Worm (Caenorhabditis elegans) whole organism, L4 larva: Measurements from ENCODE around the gene ulp-4.
A peak's percentile ranks its signal among the peaks of the same experiment; 100 is the strongest.

Experiments
- F26F4.8 ChIP-seq: fragments of 200-800 bp; sonication (Bioruptor generic); conservative IDR thresholded peaks from 2 replicates; pipeline ENCODE4 v1.3.6; 2022; ENCODE audit warnings: missing genetic modification characterization, missing compliant biosample characterization
- F37D6.2 ChIP-seq: sonication (generic microtip); optimal IDR thresholded peaks from 2 replicates; lab custom pipeline; 2016; ENCODE audit warnings: mild to moderate bottlenecking, missing genetic modification characterization, missing compliant biosample characterization
- F44E2.7 ChIP-seq: fragments of 200-800 bp; sonication (Bioruptor generic); IDR thresholded peaks from 2 replicates; pipeline ENCODE4 v2.1.2; 2022; ENCODE audit warnings: missing genetic modification characterization, missing compliant biosample characterization
- F49E8.2 ChIP-seq: sonication (generic microtip); optimal IDR thresholded peaks from 2 replicates; lab custom pipeline; 2016; ENCODE audit warnings: missing compliant biosample characterization, mild to moderate bottlenecking, missing genetic modification characterization, borderline replicate concordance
- R02D3.7 ChIP-seq: fragments of 150-350 bp; sonication (generic microtip); optimal IDR thresholded peaks from 3 replicates; lab custom pipeline; 2014; ENCODE audit warnings: missing biosample characterization, missing genetic modification characterization
- T20F7.1 ChIP-seq: fragments of 200-800 bp; sonication (Bioruptor generic); optimal IDR thresholded peaks from 2 replicates; lab custom pipeline; 2018; ENCODE audit warnings: mild to moderate bottlenecking, missing genetic modification characterization, missing compliant biosample characterization
- T26A8.4 ChIP-seq: fragments of 200-800 bp; sonication (Bioruptor generic); IDR thresholded peaks from 2 replicates; pipeline ENCODE4 v1.3.6; 2022; ENCODE audit warnings: missing genetic modification characterization, missing compliant biosample characterization
- Y5F2A.4 ChIP-seq: fragments of 200-800 bp; sonication (Bioruptor generic); optimal IDR thresholded peaks from 2 replicates; lab custom pipeline; 2018; ENCODE audit warnings: mild to moderate bottlenecking, missing genetic modification characterization, missing compliant biosample characterization
- Y75B8A.6 ChIP-seq: fragments of 200-800 bp; sonication (Bioruptor generic); IDR thresholded peaks from 2 replicates; pipeline ENCODE4 v1.3.6; 2022; ENCODE audit warnings: missing genetic modification reagents, missing genetic modification characterization, missing compliant biosample characterization
- aha-1 ChIP-seq: fragments of 150-350 bp; peaks from one replicate; lab custom pipeline; 2014; ENCODE audit warnings: missing biosample characterization, missing genetic modification characterization
- aly-2 ChIP-seq: sonication (generic microtip); optimal IDR thresholded peaks from 2 replicates; lab custom pipeline; 2018; ENCODE audit warnings: missing biosample characterization, missing genetic modification characterization
- arid-1 ChIP-seq: fragments of 200-800 bp; sonication (Bioruptor generic); conservative IDR thresholded peaks from 2 replicates; pipeline ENCODE4 v1.3.6; 2022; ENCODE audit warnings: missing genetic modification reagents, missing genetic modification characterization, missing compliant biosample characterization
- attf-4 ChIP-seq: sonication (generic microtip); optimal IDR thresholded peaks from 3 replicates; lab custom pipeline; 2017; ENCODE audit warnings: missing biosample characterization, missing genetic modification characterization
- ctbp-1 ChIP-seq: fragments of 200-800 bp; sonication (Bioruptor generic); IDR thresholded peaks from 2 replicates; pipeline ENCODE4 v1.3.6; 2022; ENCODE audit warnings: missing genetic modification reagents, missing genetic modification characterization, missing compliant biosample characterization
- daf-12 ChIP-seq: fragments of 150-350 bp; optimal IDR thresholded peaks from 2 replicates; lab custom pipeline; 2014; ENCODE audit warnings: missing biosample characterization, missing genetic modification reagents, missing genetic modification characterization
- duxl-1 ChIP-seq: sonication (generic microtip); optimal IDR thresholded peaks from 2 replicates; lab custom pipeline; 2016; ENCODE audit warnings: mild to moderate bottlenecking, missing genetic modification characterization, moderate library complexity, missing compliant biosample characterization; ENCODE audit not compliant: poor library complexity
- dve-1 ChIP-seq: sonication (generic microtip); optimal IDR thresholded peaks from 2 replicates; lab custom pipeline; 2017; ENCODE audit warnings: antibody characterized with exemption, mild to moderate bottlenecking, missing genetic modification characterization, missing compliant biosample characterization; ENCODE audit not compliant: insufficient read depth
- egl-27 ChIP-seq: sonication (generic microtip); optimal IDR thresholded peaks from 3 replicates; lab custom pipeline; 2017; ENCODE audit warnings: missing biosample characterization, missing genetic modification reagents, missing genetic modification characterization
- hif-1 ChIP-seq, 2 experiments: sonication (generic microtip); optimal IDR thresholded peaks; 2 replicates each; lab custom pipeline; 2016 to 2017; ENCODE audit warnings: missing compliant biosample characterization in 2 of 2, missing genetic modification characterization in 2 of 2, missing genetic modification reagents in 2 of 2, missing genotype in 2 of 2, mild to moderate bottlenecking in 1 of 2
- hlh-11 ChIP-seq: fragments of 200-800 bp; sonication (Bioruptor generic); optimal IDR thresholded peaks from 2 replicates; lab custom pipeline; 2018; ENCODE audit warnings: mild to moderate bottlenecking, missing genetic modification characterization, missing compliant biosample characterization
- hlh-30 ChIP-seq: sonication (generic microtip); optimal IDR thresholded peaks from 2 replicates; lab custom pipeline; 2017; ENCODE audit warnings: antibody characterized with exemption, mild to moderate bottlenecking, missing genetic modification characterization, missing compliant biosample characterization; ENCODE audit not compliant: insufficient read depth
- hmg-1.1 ChIP-seq: fragments of 200-800 bp; sonication (Bioruptor generic); IDR thresholded peaks from 2 replicates; pipeline ENCODE4 v1.3.6; 2022; ENCODE audit warnings: missing genetic modification reagents, missing genetic modification characterization, missing compliant biosample characterization
- lin-13 ChIP-seq: fragments of 150-350 bp; optimal IDR thresholded peaks from 2 replicates; lab custom pipeline; 2014; ENCODE audit warnings: missing biosample characterization, missing genetic modification reagents, missing genetic modification characterization
- lin-29 ChIP-seq: fragments of 200-800 bp; sonication (Bioruptor generic); IDR thresholded peaks from 2 replicates; pipeline ENCODE4 v1.3.6; 2022; ENCODE audit warnings: missing genetic modification reagents, missing genetic modification characterization, missing compliant biosample characterization
- lin-38 ChIP-seq: fragments of 200-800 bp; sonication (Bioruptor generic); IDR thresholded peaks from 2 replicates; pipeline ENCODE4 v1.3.6; 2022; ENCODE audit warnings: missing genetic modification reagents, missing genetic modification characterization, missing compliant biosample characterization
- lsy-2 ChIP-seq, 2 experiments: fragments of 150-350 bp in 1 of 2; sonication (generic microtip) in 1 of 2; optimal IDR thresholded peaks; 2 replicates each; lab custom pipeline; 2014 to 2017; ENCODE audit warnings: missing biosample characterization in 2 of 2, missing genetic modification characterization in 2 of 2
- mdt-29 ChIP-seq: fragments of 200-800 bp; sonication (Bioruptor generic); IDR thresholded peaks from 2 replicates; pipeline ENCODE4 v1.3.6; 2022; ENCODE audit warnings: missing genetic modification reagents, missing genetic modification characterization, missing compliant biosample characterization
- mes-2 ChIP-seq: sonication (generic microtip); optimal IDR thresholded peaks from 2 replicates; lab custom pipeline; 2016; ENCODE audit warnings: missing genotype, mild to moderate bottlenecking, missing genetic modification characterization, missing compliant biosample characterization; ENCODE audit not compliant: poor library complexity, severe bottlenecking
- mxl-2 ChIP-seq: fragments of 200-800 bp; sonication (Bioruptor generic); conservative IDR thresholded peaks from 2 replicates; pipeline ENCODE4 v1.3.6; 2022; ENCODE audit warnings: missing genetic modification reagents, missing genetic modification characterization, missing compliant biosample characterization
- mxl-3 ChIP-seq: fragments of 200-800 bp; sonication (Bioruptor generic); optimal IDR thresholded peaks from 2 replicates; lab custom pipeline; 2018; ENCODE audit warnings: mild to moderate bottlenecking, missing genetic modification characterization, missing compliant biosample characterization
- nhr-25 ChIP-seq: sonication (generic microtip); optimal IDR thresholded peaks from 2 replicates; lab custom pipeline; 2017; ENCODE audit warnings: missing genetic modification characterization, mild to moderate bottlenecking, missing compliant biosample characterization, antibody characterized with exemption, moderate library complexity, borderline replicate concordance; ENCODE audit not compliant: insufficient read depth
- nhr-28 ChIP-seq: fragments of 150-350 bp; optimal IDR thresholded peaks from 2 replicates; lab custom pipeline; 2014; ENCODE audit warnings: missing biosample characterization, missing genetic modification characterization
- nhr-77 ChIP-seq: fragments of 150-350 bp; optimal IDR thresholded peaks from 2 replicates; lab custom pipeline; 2014; ENCODE audit warnings: missing biosample characterization, missing genetic modification characterization
- php-3 ChIP-seq: fragments of 200-800 bp; sonication (Bioruptor generic); IDR thresholded peaks from 2 replicates; pipeline ENCODE4 v1.3.6; 2022; ENCODE audit warnings: missing genetic modification reagents, missing genetic modification characterization, missing compliant biosample characterization
- pqm-1 ChIP-seq: sonication (generic microtip); optimal IDR thresholded peaks from 2 replicates; lab custom pipeline; 2017; ENCODE audit warnings: missing biosample characterization, missing genetic modification characterization
- rbr-2 ChIP-seq: sonication (generic microtip); optimal IDR thresholded peaks from 2 replicates; lab custom pipeline; 2016; ENCODE audit warnings: missing genotype, missing genetic modification characterization, missing compliant biosample characterization
- snpc-1.2 ChIP-seq: fragments of 200-800 bp; sonication (Bioruptor generic); IDR thresholded peaks from 2 replicates; pipeline ENCODE4 v1.3.6; 2022; ENCODE audit warnings: missing genetic modification reagents, missing genetic modification characterization, missing compliant biosample characterization
- snpc-4 ChIP-seq: fragments of 150-350 bp; optimal IDR thresholded peaks from 2 replicates; lab custom pipeline; 2014; ENCODE audit warnings: missing biosample characterization, missing genetic modification characterization
- unc-130 ChIP-seq: sonication (generic microtip); optimal IDR thresholded peaks from 2 replicates; lab custom pipeline; 2016; ENCODE audit warnings: missing genetic modification reagents, missing genetic modification characterization, missing compliant biosample characterization
- unc-39 ChIP-seq: sonication (generic microtip); optimal IDR thresholded peaks from 2 replicates; lab custom pipeline; 2017; ENCODE audit warnings: missing biosample characterization, missing genetic modification characterization
- zag-1 ChIP-seq: fragments of 150-350 bp; optimal IDR thresholded peaks from 2 replicates; lab custom pipeline; 2014; ENCODE audit warnings: missing biosample characterization, missing genetic modification characterization
- zfp-2 ChIP-seq: sonication (generic microtip); optimal IDR thresholded peaks from 2 replicates; lab custom pipeline; 2016; ENCODE audit warnings: mild to moderate bottlenecking, missing genetic modification characterization, missing compliant biosample characterization
- ztf-11 ChIP-seq: fragments of 150-350 bp; optimal IDR thresholded peaks from 2 replicates; lab custom pipeline; 2014; ENCODE audit warnings: missing biosample characterization, missing genetic modification characterization

ulp-4 gene

DNA sequence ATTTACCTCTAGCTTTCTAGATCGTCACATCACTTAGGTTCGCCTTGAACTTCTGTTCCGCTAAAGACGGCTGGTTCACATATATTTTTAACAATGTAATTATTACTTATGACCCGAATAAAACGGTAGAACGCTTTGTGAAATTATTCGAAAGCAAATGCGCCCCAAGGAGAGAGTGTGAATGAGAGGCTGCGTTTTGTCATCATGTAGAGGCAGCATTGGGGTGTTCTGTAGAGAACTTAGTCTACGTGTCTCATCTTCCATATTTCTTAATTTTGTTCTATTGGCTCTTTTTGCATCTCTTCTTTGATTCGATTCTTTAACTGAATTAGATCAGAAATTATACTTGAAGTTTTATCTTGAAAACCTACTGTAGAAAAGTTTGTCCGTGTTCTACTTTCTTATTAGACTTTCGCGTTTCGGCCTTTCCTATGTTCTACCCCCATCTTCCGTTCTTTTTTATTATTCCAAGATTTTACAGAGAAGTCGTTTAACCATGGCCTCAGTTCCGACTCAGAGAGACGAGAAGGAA is 8.3 kb downstream of the ulp-4 start, which contains the start of gene cdc-48.2:
cdc-48.2 (plus strand) TSS at position 482 of the 532 bp plus-strand sequence.
- TF ChIP-seq lsy-2 (tag; optimal IDR thresholded peaks at IDR 0.05; lab: Kevin White, UChicago), result peak in 1 of 2 experiments; percentile 62
- TF ChIP-seq hlh-30 (tag; lab: Kevin White, UChicago), result no peak
- TF ChIP-seq lin-29 (GFP tag; lab: Robert Waterston, UW), result no peak
- TF ChIP-seq lin-38 (GFP tag; lab: Robert Waterston, UW), result peak; percentile 48
- TF ChIP-seq egl-27 (tag; lab: Kevin White, UChicago), result no peak
- TF ChIP-seq php-3 (GFP tag; lab: Robert Waterston, UW), result no peak
- TF ChIP-seq zag-1 (tag; lab: Kevin White, UChicago), result no peak
- TF ChIP-seq attf-4 (tag; lab: Kevin White, UChicago), result no peak
- peak; percentile 35 for TF ChIP-seq mes-2 (tag; lab: Kevin White, UChicago)
- TF ChIP-seq T20F7.1, result no peak
- TF ChIP-seq hlh-11, result no peak
- peak; percentile 7 for TF ChIP-seq mxl-3 (GFP tag; lab: Kevin White, UChicago)
- TF ChIP-seq ctbp-1, result 0 out of 2 replicates have a peak, but pooled peaks have one; percentile 28
- no peak for TF ChIP-seq nhr-77 (tag; lab: Kevin White, UChicago)
- TF ChIP-seq unc-130 (GFP tag; lab: Kevin White, UChicago), result no peak
- TF ChIP-seq mxl-2 (GFP tag; lab: Robert Waterston, UW), result no peak
- TF ChIP-seq lin-13 (GFP tag; lab: Kevin White, UChicago), result no peak
- TF ChIP-seq rbr-2 (tag; lab: Kevin White, UChicago), result no peak
- TF ChIP-seq ztf-11 (tag; lab: Kevin White, UChicago), result no peak
- no peak for TF ChIP-seq dve-1 (tag; lab: Kevin White, UChicago)
- TF ChIP-seq hmg-1.1 (GFP tag; lab: Robert Waterston, UW), result no peak
- no peak for TF ChIP-seq Y5F2A.4

ce11 chrII:8141135-8141534 is 11.4 kb downstream of the ulp-4 start:
- peak; percentile 51 for TF ChIP-seq lin-38 (GFP tag; lab: Robert Waterston, UW)
- no peak for TF ChIP-seq php-3 (GFP tag; lab: Robert Waterston, UW)
- TF ChIP-seq duxl-1 (tag; lab: Kevin White, UChicago), result no peak
- no peak for TF ChIP-seq zfp-2 (tag; lab: Kevin White, UChicago)
- TF ChIP-seq pqm-1, result no peak
- no peak for TF ChIP-seq F37D6.2
- no peak for TF ChIP-seq F44E2.7 (GFP tag; lab: Robert Waterston, UW)
- TF ChIP-seq aha-1 (tag; lab: Kevin White, UChicago), result no peak
- TF ChIP-seq nhr-25, result no peak
- TF ChIP-seq unc-39, result no peak
- TF ChIP-seq Y75B8A.6 (GFP tag; lab: Robert Waterston, UW), result no peak
- TF ChIP-seq daf-12 (tag; lab: Kevin White, UChicago), result no peak
- TF ChIP-seq mdt-29, result no peak
- TF ChIP-seq aly-2 (tag; lab: Kevin White, UChicago), result peak; percentile 67
- TF ChIP-seq snpc-4 (tag; lab: Kevin White, UChicago), result no peak
- no peak for TF ChIP-seq unc-130 (GFP tag; lab: Kevin White, UChicago)
- TF ChIP-seq R02D3.7 (tag; lab: Kevin White, UChicago), result no peak
- no peak for TF ChIP-seq F26F4.8 (GFP tag; lab: Robert Waterston, UW)
- TF ChIP-seq mxl-3 (GFP tag; lab: Kevin White, UChicago), result no peak
- no peak for TF ChIP-seq nhr-28 (tag; lab: Kevin White, UChicago)
- no peak for TF ChIP-seq hmg-1.1 (GFP tag; lab: Robert Waterston, UW)
- 0 out of 2 replicates have a peak, but pooled peaks have one; percentile 10 for TF ChIP-seq arid-1 (GFP tag; lab: Robert Waterston, UW)
- peak; percentile 5 for TF ChIP-seq mes-2 (tag; lab: Kevin White, UChicago)
- TF ChIP-seq dve-1 (tag; lab: Kevin White, UChicago), result no peak
- TF ChIP-seq T26A8.4, result no peak
- TF ChIP-seq snpc-1.2, result no peak
- TF ChIP-seq hif-1 (tag; optimal IDR thresholded peaks at IDR 0.05; lab: Kevin White, UChicago), result no peak
- no peak for TF ChIP-seq rbr-2 (tag; lab: Kevin White, UChicago)
- peak; percentile 1 for TF ChIP-seq F49E8.2 (tag; lab: Kevin White, UChicago)
